Worm (Caenorhabditis elegans) whole organism, L4/young adult: ENCODE data around the gene F58A4.1.

Experiments
- W03F9.2 ChIP-seq: fragments of 150-350 bp; optimal IDR thresholded peaks from 2 replicates; lab custom pipeline; 2014; ENCODE audit warnings: missing biosample characterization, missing genetic modification characterization
- him-1 ChIP-seq: sonication (generic microtip); optimal IDR thresholded peaks from 2 replicates; lab custom pipeline; 2016; ENCODE audit warnings: missing genotype, missing genetic modification reagents, missing genetic modification characterization, missing compliant biosample characterization

DNA sequence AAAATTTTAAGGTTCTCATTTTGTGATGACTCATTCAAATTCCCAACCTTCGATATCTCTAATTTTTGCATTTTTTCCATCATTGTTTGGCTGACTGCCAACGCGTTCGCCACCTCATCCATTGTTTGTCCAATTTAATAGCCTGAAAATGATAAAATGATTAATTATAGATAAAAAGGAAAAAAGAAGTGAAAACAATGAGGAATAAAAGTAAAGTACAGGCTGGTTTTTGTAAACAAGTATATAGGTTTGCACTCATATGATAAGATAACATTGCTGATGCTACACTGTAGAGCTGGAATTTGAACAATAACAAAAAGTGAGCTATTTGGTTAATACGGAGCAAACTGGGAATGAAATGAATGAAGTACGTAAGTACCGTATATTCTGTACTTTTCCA lies 16.0 kb upstream of the F58A4.1 start, which contains the start of gene C48B4.3:
- TF ChIP-seq him-1 (tag; lab: Kevin White, UChicago), result no peak
- no peak for TF ChIP-seq W03F9.2 (tag; lab: Kevin White, UChicago)
